Fruit fly (Drosophila melanogaster) whole organism, embryonic: ENCODE measurements around the gene loj.

Experiments used
- Bgb ChIP-seq: fragments of 200-800 bp; sonication (Bioruptor generic); IDR thresholded peaks from 2 replicates; pipeline ENCODE4 v1.3.6; 2022; ENCODE audit warnings: missing biosample characterization, missing genetic modification characterization; ENCODE audit not compliant: partially characterized antibody
- C15 ChIP-seq: fragments of 200-800 bp; sonication (Bioruptor generic); IDR thresholded peaks from 3 replicates; pipeline ENCODE4 v1.3.6; 2022; ENCODE audit warnings: missing biosample characterization, missing genetic modification characterization
- CG10321 ChIP-seq: fragments of 200-800 bp; sonication (Bioruptor generic); IDR thresholded peaks from 2 replicates; pipeline ENCODE4 v1.3.6; 2022; ENCODE audit warnings: missing biosample characterization, missing genetic modification characterization
- CG12219 ChIP-seq: fragments of 200-800 bp; sonication (Bioruptor generic); optimal IDR thresholded peaks from 3 replicates; lab custom pipeline; 2018; ENCODE audit warnings: missing biosample characterization, mild to moderate bottlenecking, missing genetic modification characterization
- CG1233 ChIP-seq: fragments of 200-800 bp; sonication (Bioruptor generic); optimal IDR thresholded peaks from 4 replicates; lab custom pipeline; 2018; ENCODE audit warnings: missing biosample characterization, mild to moderate bottlenecking, missing genetic modification characterization
- CG13296 ChIP-seq: fragments of 200-800 bp; sonication (Bioruptor generic); optimal IDR thresholded peaks from 3 replicates; lab custom pipeline; 2018; ENCODE audit warnings: missing biosample characterization, mild to moderate bottlenecking, missing genetic modification characterization
- CG14014 ChIP-seq: fragments of 200-800 bp; sonication (Bioruptor generic); IDR thresholded peaks from 2 replicates; pipeline ENCODE4 v1.3.6; 2022; ENCODE audit warnings: missing biosample characterization, missing genetic modification characterization
- CG14860 ChIP-seq: fragments of 200-800 bp; sonication (Bioruptor generic); IDR thresholded peaks from 3 replicates; pipeline ENCODE4 v1.3.6; 2022; ENCODE audit warnings: missing biosample characterization, missing genetic modification characterization; ENCODE audit not compliant: partially characterized antibody
- CG15479 ChIP-seq: fragments of 200-800 bp; sonication (Bioruptor generic); optimal IDR thresholded peaks from 3 replicates; lab custom pipeline; 2019; ENCODE audit warnings: missing biosample characterization, mild to moderate bottlenecking, missing genetic modification characterization, moderate library complexity
- CG2712 ChIP-seq: fragments of 200-800 bp; optimal IDR thresholded peaks from 3 replicates; lab custom pipeline; 2019; ENCODE audit warnings: missing biosample characterization, mild to moderate bottlenecking, missing genetic modification characterization, moderate library complexity
- CG2875 ChIP-seq: fragments of 200-800 bp; sonication (Bioruptor generic); optimal IDR thresholded peaks from 2 replicates; lab custom pipeline; 2017; ENCODE audit warnings: missing biosample characterization, mild to moderate bottlenecking, missing genetic modification characterization, missing genetic modification reagents
- CG3163 ChIP-seq: fragments of 200-800 bp; sonication (Bioruptor generic); optimal IDR thresholded peaks from 3 replicates; lab custom pipeline; 2016; ENCODE audit warnings: missing biosample characterization, missing genetic modification characterization
- CG3995 ChIP-seq: fragments of 200-800 bp; sonication (Bioruptor generic); optimal IDR thresholded peaks from 3 replicates; lab custom pipeline; 2016; ENCODE audit warnings: missing biosample characterization, missing genetic modification characterization
- CG4424 ChIP-seq: fragments of 200-800 bp; sonication (Bioruptor generic); optimal IDR thresholded peaks from 3 replicates; lab custom pipeline; 2016; ENCODE audit warnings: missing biosample characterization, missing genetic modification characterization
- CG6689 ChIP-seq: fragments of 200-800 bp; sonication (Bioruptor generic); IDR thresholded peaks from 2 replicates; pipeline ENCODE4 v1.3.6; 2022; ENCODE audit warnings: missing biosample characterization, missing genetic modification characterization
- CG9215 ChIP-seq: fragments of 200-800 bp; sonication (Bioruptor generic); IDR thresholded peaks from 2 replicates; pipeline ENCODE4 v1.3.6; 2022; ENCODE audit warnings: missing biosample characterization, missing genetic modification characterization
- CHES-1-like ChIP-seq: fragments of 200-800 bp; sonication (Bioruptor generic); optimal IDR thresholded peaks from 2 replicates; lab custom pipeline; 2016; ENCODE audit warnings: missing biosample characterization, missing genetic modification characterization
- Camta ChIP-seq: fragments of 200-800 bp; sonication (Bioruptor generic); optimal IDR thresholded peaks from 2 replicates; lab custom pipeline; 2016; ENCODE audit warnings: missing biosample characterization, missing genetic modification characterization
- Dek ChIP-seq: fragments of 200-800 bp; sonication (Bioruptor generic); optimal IDR thresholded peaks from 3 replicates; lab custom pipeline; 2019; ENCODE audit warnings: missing biosample characterization, mild to moderate bottlenecking, missing genetic modification characterization, moderate library complexity
- Dip3 ChIP-seq: fragments of 200-800 bp; sonication (Bioruptor generic); optimal IDR thresholded peaks from 3 replicates; lab custom pipeline; 2016; ENCODE audit warnings: missing biosample characterization, missing genetic modification characterization
- Dp ChIP-seq: fragments of 200-800 bp; sonication (Bioruptor generic); optimal IDR thresholded peaks from 2 replicates; lab custom pipeline; 2018; ENCODE audit warnings: missing biosample characterization, mild to moderate bottlenecking, missing genetic modification characterization, moderate library complexity
- Drgx ChIP-seq: fragments of 200-800 bp; sonication (Bioruptor generic); IDR thresholded peaks from 2 replicates; pipeline ENCODE4 v1.3.6; 2022; ENCODE audit warnings: missing biosample characterization, missing genetic modification characterization
- Ets65A ChIP-seq: fragments of 200-800 bp; sonication (Bioruptor generic); peaks from one replicate; lab custom pipeline; 2016; ENCODE audit warnings: missing biosample characterization, missing genetic modification characterization
- HLH54F ChIP-seq: fragments of 200-800 bp; sonication (Bioruptor generic); optimal IDR thresholded peaks from 3 replicates; lab custom pipeline; 2016; ENCODE audit warnings: missing biosample characterization, missing genetic modification characterization
- Lhr ChIP-seq: fragments of 200-800 bp; sonication (Bioruptor generic); optimal IDR thresholded peaks from 3 replicates; lab custom pipeline; 2017; ENCODE audit warnings: mild to moderate bottlenecking, missing biosample characterization, missing genetic modification reagents, missing genetic modification characterization
- MBD-R2 ChIP-seq: fragments of 200-800 bp; sonication (Bioruptor generic); IDR thresholded peaks from 2 replicates; pipeline ENCODE4 v1.3.6; 2022; ENCODE audit warnings: missing biosample characterization, missing genetic modification characterization
- Mes4 ChIP-seq: fragments of 200-800 bp; sonication (Bioruptor generic); optimal IDR thresholded peaks from 2 replicates; lab custom pipeline; 2016; ENCODE audit warnings: missing biosample characterization, missing genetic modification characterization
- Side ChIP-seq: fragments of 200-800 bp; sonication (Bioruptor generic); optimal IDR thresholded peaks from 2 replicates; lab custom pipeline; 2016; ENCODE audit warnings: missing biosample characterization, missing genetic modification characterization
- Spps ChIP-seq: fragments of 200-800 bp; sonication (Bioruptor generic); optimal IDR thresholded peaks from 2 replicates; lab custom pipeline; 2018; ENCODE audit warnings: missing biosample characterization, mild to moderate bottlenecking, missing genetic modification characterization
- bab2 ChIP-seq: fragments of 200-800 bp; sonication (Bioruptor generic); optimal IDR thresholded peaks from 2 replicates; lab custom pipeline; 2016; ENCODE audit warnings: missing biosample characterization, missing genetic modification characterization
- btn ChIP-seq: fragments of 200-800 bp; sonication (Bioruptor generic); optimal IDR thresholded peaks from 2 replicates; lab custom pipeline; 2016; ENCODE audit warnings: missing biosample characterization, missing genetic modification characterization
- cato ChIP-seq: fragments of 200-800 bp; sonication (Bioruptor generic); optimal IDR thresholded peaks from 2 replicates; lab custom pipeline; 2016; ENCODE audit warnings: missing biosample characterization, missing genetic modification characterization, borderline replicate concordance
- ci ChIP-seq: fragments of 200-800 bp; sonication (Bioruptor generic); IDR thresholded peaks from 3 replicates; pipeline ENCODE4 v1.3.6; 2022; ENCODE audit warnings: missing biosample characterization, missing genetic modification characterization
- gcm ChIP-seq: fragments of 200-800 bp; sonication (Bioruptor generic); optimal IDR thresholded peaks from 2 replicates; lab custom pipeline; 2019; ENCODE audit warnings: missing biosample characterization, mild to moderate bottlenecking, missing genetic modification characterization, moderate library complexity
- grn ChIP-seq: fragments of 200-800 bp; sonication (Bioruptor generic); optimal IDR thresholded peaks from 3 replicates; lab custom pipeline; 2017; ENCODE audit warnings: missing biosample characterization, missing genetic modification characterization
- gsb ChIP-seq: fragments of 200-800 bp; sonication (Bioruptor generic); IDR thresholded peaks from 2 replicates; pipeline ENCODE4 v1.3.6; 2022; ENCODE audit warnings: missing biosample characterization, missing genetic modification characterization
- ham ChIP-seq: fragments of 200-800 bp; sonication (Bioruptor generic); IDR thresholded peaks from 2 replicates; pipeline ENCODE4 v1.3.6; 2022; ENCODE audit warnings: missing biosample characterization, missing genetic modification characterization
- inv ChIP-seq: fragments of 200-800 bp; sonication (Bioruptor generic); IDR thresholded peaks from 2 replicates; pipeline ENCODE4 v1.3.6; 2022; ENCODE audit warnings: missing biosample characterization, missing genetic modification characterization; ENCODE audit not compliant: partially characterized antibody
- ken ChIP-seq: fragments of 200-800 bp; sonication (Bioruptor generic); IDR thresholded peaks from 3 replicates; pipeline ENCODE4 v1.3.6; 2022; ENCODE audit warnings: missing biosample characterization, missing genetic modification characterization
- lab ChIP-seq: fragments of 200-800 bp; sonication (Bioruptor generic); optimal IDR thresholded peaks from 3 replicates; lab custom pipeline; 2017; ENCODE audit warnings: missing biosample characterization, missing genetic modification characterization, mild to moderate bottlenecking, moderate library complexity, missing genetic modification reagents
- mirr ChIP-seq: fragments of 200-800 bp; sonication (Bioruptor generic); optimal IDR thresholded peaks from 3 replicates; lab custom pipeline; 2018; ENCODE audit warnings: missing biosample characterization, mild to moderate bottlenecking, missing genetic modification characterization
- nerfin-1 ChIP-seq: fragments of 200-800 bp; sonication (Bioruptor generic); optimal IDR thresholded peaks from 3 replicates; lab custom pipeline; 2019; ENCODE audit warnings: missing biosample characterization, mild to moderate bottlenecking, missing genetic modification characterization, moderate library complexity
- nom ChIP-seq: fragments of 200-800 bp; sonication (Bioruptor generic); optimal IDR thresholded peaks from 2 replicates; lab custom pipeline; 2017; ENCODE audit warnings: missing biosample characterization, missing genetic modification characterization, mild to moderate bottlenecking, moderate library complexity, missing genetic modification reagents
- pho ChIP-seq: fragments of 200-800 bp; sonication (Bioruptor generic); optimal IDR thresholded peaks from 2 replicates; lab custom pipeline; 2016; ENCODE audit warnings: missing biosample characterization, missing genetic modification characterization
- ranshi ChIP-seq: fragments of 200-800 bp; sonication (Bioruptor generic); IDR thresholded peaks from 2 replicates; pipeline ENCODE4 v1.3.6; 2022; ENCODE audit warnings: missing biosample characterization, missing genetic modification characterization
- sna ChIP-seq: fragments of 200-800 bp; sonication (Bioruptor generic); IDR thresholded peaks from 2 replicates; pipeline ENCODE4 v1.3.6; 2022; ENCODE audit warnings: missing biosample characterization, missing genetic modification characterization; ENCODE audit not compliant: partially characterized antibody
- sob ChIP-seq: fragments of 200-800 bp; sonication (Bioruptor generic); IDR thresholded peaks from 2 replicates; pipeline ENCODE4 v1.3.6; 2022; ENCODE audit warnings: missing biosample characterization, missing genetic modification characterization
- sr ChIP-seq: fragments of 200-800 bp; sonication (Bioruptor generic); IDR thresholded peaks from 3 replicates; pipeline ENCODE4 v1.3.6; 2022; ENCODE audit warnings: missing biosample characterization, missing genetic modification characterization
- twi ChIP-seq: fragments of 200-800 bp; optimal IDR thresholded peaks from 2 replicates; lab custom pipeline; 2019; ENCODE audit warnings: missing biosample characterization, mild to moderate bottlenecking, missing genetic modification characterization, moderate library complexity

The loj gene

DNA sequence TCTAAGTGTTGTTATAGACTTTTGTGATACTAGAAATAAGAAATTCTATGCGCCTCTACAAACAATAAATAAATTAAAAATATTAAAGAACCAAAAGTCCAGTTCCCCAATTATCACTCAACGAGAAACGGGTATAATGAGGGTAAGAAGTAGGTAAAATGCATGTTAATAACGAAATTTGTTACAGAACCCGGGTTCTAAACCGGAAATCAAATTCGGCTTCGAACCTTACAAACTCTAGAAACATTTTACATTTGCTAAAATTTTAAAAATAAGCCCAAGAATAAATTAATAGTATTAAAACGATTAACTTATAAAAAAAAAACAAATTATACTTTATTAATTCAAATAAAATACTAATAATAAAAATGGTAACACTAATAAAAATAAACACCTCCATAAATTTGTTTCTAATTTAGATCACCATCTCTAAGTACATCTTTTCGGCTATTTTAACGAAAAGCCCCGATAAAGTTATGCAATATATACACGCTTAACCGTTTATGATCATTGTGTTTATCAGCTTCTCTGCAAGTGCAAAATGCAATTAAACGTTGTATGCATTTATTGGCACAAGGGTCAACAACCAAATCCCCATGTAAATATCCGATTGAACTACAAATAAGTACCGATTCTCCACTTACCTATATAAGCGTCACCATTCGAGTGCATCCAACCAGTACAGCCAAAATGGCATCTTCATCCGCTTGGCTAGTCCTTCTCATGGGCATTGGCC is 23.2 kb upstream of the loj start, which contains the start of gene CG6602 (continued):
- TF ChIP-seq Dip3 (peak; percentile 50), CG6689 (GFP tag; lab: Robert Waterston, UW) (no peak), Bgb (GFP tag; lab: Robert Waterston, UW) (no peak), Spps (tag; lab: Kevin White, UChicago) (no peak), sob (peak; percentile 80), Drgx (GFP tag; lab: Robert Waterston, UW) (no peak), CG12219 (GFP tag; lab: Kevin White, UChicago) (peak; percentile 25), grn (GFP tag; lab: Kevin White, UChicago) (peak; percentile 37), CG3995 (GFP tag; lab: Kevin White, UChicago) (peak; percentile 38), HLH54F (GFP tag; lab: Kevin White, UChicago) (peak; percentile 45), CG14860 (GFP tag; lab: Robert Waterston, UW) (no peak), Dp (no peak), CG3163 (GFP tag; lab: Kevin White, UChicago) (no peak), Ets65A (GFP tag; lab: Kevin White, UChicago) (peak; percentile 97), sr (GFP tag; lab: Robert Waterston, UW) (peak; percentile 77), lab (GFP tag; lab: Kevin White, UChicago) (peak; percentile 92), CG1233 (GFP tag; lab: Kevin White, UChicago) (peak; percentile 70), twi (tag; lab: Kevin White, UChicago) (no peak), cato (GFP tag; lab: Kevin White, UChicago) (peak; percentile 30), gsb (GFP tag; lab: Robert Waterston, UW) (no peak; the same call in 1 of the 2 replicates), pho (no peak), ci (GFP tag; lab: Robert Waterston, UW) (peak; percentile 94), CG14014 (GFP tag; lab: Robert Waterston, UW) (peak; percentile 67), CG2712 (tag; lab: Kevin White, UChicago) (no peak), nom (no peak), CG15479 (GFP tag; lab: Kevin White, UChicago) (no peak), Camta (GFP tag; lab: Kevin White, UChicago) (peak; percentile 60), C15 (GFP tag; lab: Robert Waterston, UW) (peak; percentile 42; the same call in 1 of the 3 replicates), bab2 (no peak), CG9215 (GFP tag; lab: Robert Waterston, UW) (0 out of 2 replicates have a peak, but pooled peaks have one; percentile 25), CG4424 (GFP tag; lab: Kevin White, UChicago) (peak; percentile 84), CHES-1-like (GFP tag; lab: Kevin White, UChicago) (peak; percentile 47), mirr (GFP tag; lab: Kevin White, UChicago) (peak; percentile 70), Lhr (GFP tag; lab: Kevin White, UChicago) (peak; percentile 41), ranshi (GFP tag; lab: Robert Waterston, UW) (peak; percentile 83), nerfin-1 (tag; lab: Kevin White, UChicago) (no peak), ham (GFP tag; lab: Robert Waterston, UW) (peak; percentile 5; the same call in 1 of the 2 replicates), CG10321 (peak; percentile 25; the same call in 1 of the 2 replicates), MBD-R2 (peak; percentile 43; the same call in 1 of the 2 replicates), ken (peak; percentile 84), sna (GFP tag; lab: Robert Waterston, UW) (no peak), inv (GFP tag; lab: Robert Waterston, UW) (no peak), Side (GFP tag; lab: Kevin White, UChicago) (peak; percentile 45), CG2875 (peak; percentile 52), gcm (GFP tag; lab: Kevin White, UChicago) (no peak), CG13296 (GFP tag; lab: Kevin White, UChicago) (peak; percentile 81), btn (GFP tag; lab: Kevin White, UChicago) (no peak), Dek (tag; lab: Kevin White, UChicago) (peak; percentile 21), Mes4 (GFP tag; lab: Kevin White, UChicago) (peak; percentile 17)
